Worm (Caenorhabditis elegans) whole organism, L4 larva: ENCODE data around the gene F55C9.3.

Experiments used
- D1046.2 ChIP-seq: fragments of 200-800 bp; sonication (Bioruptor generic); IDR thresholded peaks from 2 replicates; pipeline ENCODE4 v1.3.6; 2022; ENCODE audit warnings: missing genetic modification characterization, missing compliant biosample characterization
- F10B5.3 ChIP-seq: sonication (generic microtip); optimal IDR thresholded peaks from 2 replicates; lab custom pipeline; 2016; ENCODE audit warnings: mild to moderate bottlenecking, missing genetic modification characterization, missing compliant biosample characterization
- F37D6.2 ChIP-seq: sonication (generic microtip); optimal IDR thresholded peaks from 2 replicates; lab custom pipeline; 2016; ENCODE audit warnings: mild to moderate bottlenecking, missing genetic modification characterization, missing compliant biosample characterization
- T20F7.1 ChIP-seq: fragments of 200-800 bp; sonication (Bioruptor generic); optimal IDR thresholded peaks from 2 replicates; lab custom pipeline; 2018; ENCODE audit warnings: mild to moderate bottlenecking, missing genetic modification characterization, missing compliant biosample characterization
- Y48G9A.11 ChIP-seq: fragments of 200-800 bp; sonication (Bioruptor generic); IDR thresholded peaks from 2 replicates; pipeline ENCODE4 v1.3.6; 2022; ENCODE audit warnings: missing genetic modification reagents, missing genetic modification characterization, missing compliant biosample characterization
- Y75B8A.6 ChIP-seq: fragments of 200-800 bp; sonication (Bioruptor generic); IDR thresholded peaks from 2 replicates; pipeline ENCODE4 v1.3.6; 2022; ENCODE audit warnings: missing genetic modification reagents, missing genetic modification characterization, missing compliant biosample characterization
- ZK337.2 ChIP-seq: fragments of 200-800 bp; sonication (Bioruptor generic); IDR thresholded peaks from 2 replicates; pipeline ENCODE4 v1.3.6; 2022; ENCODE audit warnings: missing genetic modification reagents, missing genetic modification characterization, missing compliant biosample characterization
- ZK546.5 ChIP-seq, 2 experiments: sonication (generic microtip); optimal IDR thresholded peaks; 2 replicates each; lab custom pipeline; 2017; ENCODE audit warnings: missing biosample characterization in 2 of 2, missing genetic modification characterization in 2 of 2
- aha-1 ChIP-seq: fragments of 150-350 bp; peaks from one replicate; lab custom pipeline; 2014; ENCODE audit warnings: missing biosample characterization, missing genetic modification characterization
- aly-2 ChIP-seq: sonication (generic microtip); optimal IDR thresholded peaks from 2 replicates; lab custom pipeline; 2018; ENCODE audit warnings: missing biosample characterization, missing genetic modification characterization
- arid-1 ChIP-seq: fragments of 200-800 bp; sonication (Bioruptor generic); conservative IDR thresholded peaks from 2 replicates; pipeline ENCODE4 v1.3.6; 2022; ENCODE audit warnings: missing genetic modification reagents, missing genetic modification characterization, missing compliant biosample characterization
- ceh-28 ChIP-seq: fragments of 150-350 bp; optimal IDR thresholded peaks from 2 replicates; lab custom pipeline; 2014; ENCODE audit warnings: missing biosample characterization, missing genetic modification reagents, missing genetic modification characterization
- ceh-82 ChIP-seq: sonication (generic microtip); optimal IDR thresholded peaks from 2 replicates; lab custom pipeline; 2017; ENCODE audit warnings: missing biosample characterization, missing genetic modification characterization
- ces-1 ChIP-seq: fragments of 150-350 bp; sonication (generic microtip); optimal IDR thresholded peaks from 4 replicates; lab custom pipeline; 2014; ENCODE audit warnings: missing biosample characterization, missing genetic modification reagents, missing genetic modification characterization
- cey-2 ChIP-seq: sonication (generic microtip); optimal IDR thresholded peaks from 3 replicates; lab custom pipeline; 2017; ENCODE audit warnings: missing genetic modification characterization, mild to moderate bottlenecking, missing compliant biosample characterization, antibody characterized with exemption, borderline replicate concordance; ENCODE audit not compliant: insufficient read depth
- dmd-8 ChIP-seq: fragments of 200-800 bp; sonication (Bioruptor generic); IDR thresholded peaks from 2 replicates; pipeline ENCODE4 v1.3.6; 2022; ENCODE audit warnings: missing genetic modification characterization, missing compliant biosample characterization
- dmd-9 ChIP-seq: fragments of 200-800 bp; sonication (Bioruptor generic); IDR thresholded peaks from 2 replicates; pipeline ENCODE4 v1.3.6; 2022; ENCODE audit warnings: missing genetic modification reagents, missing genetic modification characterization, missing compliant biosample characterization
- duxl-1 ChIP-seq: sonication (generic microtip); optimal IDR thresholded peaks from 2 replicates; lab custom pipeline; 2016; ENCODE audit warnings: mild to moderate bottlenecking, missing genetic modification characterization, moderate library complexity, missing compliant biosample characterization; ENCODE audit not compliant: poor library complexity
- gei-8 ChIP-seq: fragments of 200-800 bp; sonication (Bioruptor generic); optimal IDR thresholded peaks from 2 replicates; lab custom pipeline; 2018; ENCODE audit warnings: mild to moderate bottlenecking, missing genetic modification characterization, missing compliant biosample characterization
- hif-1 ChIP-seq, 2 experiments: sonication (generic microtip); optimal IDR thresholded peaks; 2 replicates each; lab custom pipeline; 2016 to 2017; ENCODE audit warnings: missing compliant biosample characterization in 2 of 2, missing genetic modification characterization in 2 of 2, missing genetic modification reagents in 2 of 2, missing genotype in 2 of 2, mild to moderate bottlenecking in 1 of 2
- hlh-11 ChIP-seq: fragments of 200-800 bp; sonication (Bioruptor generic); optimal IDR thresholded peaks from 2 replicates; lab custom pipeline; 2018; ENCODE audit warnings: mild to moderate bottlenecking, missing genetic modification characterization, missing compliant biosample characterization
- hmg-1.1 ChIP-seq: fragments of 200-800 bp; sonication (Bioruptor generic); IDR thresholded peaks from 2 replicates; pipeline ENCODE4 v1.3.6; 2022; ENCODE audit warnings: missing genetic modification reagents, missing genetic modification characterization, missing compliant biosample characterization
- jun-1 ChIP-seq: fragments of 150-350 bp; optimal IDR thresholded peaks from 2 replicates; lab custom pipeline; 2014; ENCODE audit warnings: missing biosample characterization, missing genetic modification reagents, missing genetic modification characterization
- lin-29 ChIP-seq: fragments of 200-800 bp; sonication (Bioruptor generic); IDR thresholded peaks from 2 replicates; pipeline ENCODE4 v1.3.6; 2022; ENCODE audit warnings: missing genetic modification reagents, missing genetic modification characterization, missing compliant biosample characterization
- madf-5 ChIP-seq, 2 experiments: fragments of 200-800 bp; sonication (Bioruptor generic); IDR thresholded peaks; 2 replicates each; pipeline ENCODE4 v1.3.6; 2022; ENCODE audit warnings: missing compliant biosample characterization in 2 of 2, missing genetic modification characterization in 2 of 2
- madf-9 ChIP-seq: fragments of 200-800 bp; sonication (Bioruptor generic); conservative IDR thresholded peaks from 2 replicates; pipeline ENCODE4 v1.3.6; 2022; ENCODE audit warnings: missing genetic modification reagents, missing genetic modification characterization, missing compliant biosample characterization
- mxl-2 ChIP-seq: fragments of 200-800 bp; sonication (Bioruptor generic); conservative IDR thresholded peaks from 2 replicates; pipeline ENCODE4 v1.3.6; 2022; ENCODE audit warnings: missing genetic modification reagents, missing genetic modification characterization, missing compliant biosample characterization
- mxl-3 ChIP-seq: fragments of 200-800 bp; sonication (Bioruptor generic); optimal IDR thresholded peaks from 2 replicates; lab custom pipeline; 2018; ENCODE audit warnings: mild to moderate bottlenecking, missing genetic modification characterization, missing compliant biosample characterization
- nhr-42 ChIP-seq: fragments of 200-800 bp; sonication (Bioruptor generic); IDR thresholded peaks from 2 replicates; pipeline ENCODE4 v1.3.6; 2022; ENCODE audit warnings: missing genetic modification characterization, missing compliant biosample characterization
- nhr-76 ChIP-seq: fragments of 150-350 bp; optimal IDR thresholded peaks from 2 replicates; lab custom pipeline; 2014; ENCODE audit warnings: missing biosample characterization, missing genetic modification characterization
- rbr-2 ChIP-seq: sonication (generic microtip); optimal IDR thresholded peaks from 2 replicates; lab custom pipeline; 2016; ENCODE audit warnings: missing genotype, missing genetic modification characterization, missing compliant biosample characterization
- sdz-12 ChIP-seq: fragments of 200-800 bp; sonication (Bioruptor generic); optimal IDR thresholded peaks from 2 replicates; lab custom pipeline; 2018; ENCODE audit warnings: mild to moderate bottlenecking, missing genetic modification characterization, missing compliant biosample characterization
- set-16 ChIP-seq: fragments of 200-800 bp; sonication (Bioruptor generic); IDR thresholded peaks from 2 replicates; pipeline ENCODE4 v1.3.6; 2022; ENCODE audit warnings: missing genetic modification reagents, missing genetic modification characterization, missing compliant biosample characterization
- skn-1 ChIP-seq: fragments of 150-350 bp; optimal IDR thresholded peaks from 2 replicates; lab custom pipeline; 2014; ENCODE audit warnings: missing biosample characterization, missing genetic modification characterization
- unc-62 ChIP-seq, 3 experiments: fragments of 150-350 bp in 1 of 3; sonication (generic microtip); optimal IDR thresholded peaks in 2 of 3; peaks in 1 of 3; 1 replicate in 1 of 3; 2 replicates in 2 of 3; lab custom pipeline; 2014 to 2017; ENCODE audit warnings: missing biosample characterization in 3 of 3, missing genetic modification characterization in 3 of 3, missing genetic modification reagents in 3 of 3, missing genotype in 1 of 3
- zag-1 ChIP-seq: fragments of 150-350 bp; optimal IDR thresholded peaks from 2 replicates; lab custom pipeline; 2014; ENCODE audit warnings: missing biosample characterization, missing genetic modification characterization
- zip-11 ChIP-seq: fragments of 200-800 bp; sonication (Bioruptor generic); IDR thresholded peaks from 2 replicates; pipeline ENCODE4 v1.3.6; 2022; ENCODE audit warnings: missing genetic modification characterization, missing compliant biosample characterization
- zip-2 ChIP-seq: fragments of 150-350 bp; optimal IDR thresholded peaks from 2 replicates; lab custom pipeline; 2014; ENCODE audit warnings: missing biosample characterization, missing genetic modification characterization

F55C9.3 gene

DNA sequence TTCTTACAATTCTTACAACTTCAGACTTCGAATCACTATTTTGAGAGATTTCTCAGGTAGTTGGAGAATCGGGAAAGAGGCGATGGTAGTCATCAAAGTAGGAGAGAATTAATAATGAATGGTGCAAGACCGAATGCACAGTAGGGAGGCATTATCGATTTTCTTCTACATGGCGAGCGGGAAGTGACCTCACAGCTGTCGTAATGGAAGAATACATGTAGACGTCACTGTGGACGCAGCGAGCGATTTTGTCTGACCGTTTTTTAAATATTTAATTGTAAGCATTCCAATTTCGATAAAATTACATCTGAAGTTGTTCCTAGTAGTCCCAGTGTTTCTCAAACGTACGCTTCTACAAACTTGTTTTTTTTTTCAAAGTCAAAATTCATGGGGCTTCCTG, 21.6 kb upstream of the F55C9.3 start, which contains the start of gene F55C9.11:
TSS of gene F55C9.11 (minus strand) at position 101 of the 400 bp plus-strand sequence.
- TF ChIP-seq unc-62 (GFP tag; optimal IDR thresholded peaks at IDR 0.05 in 1 of 2; lab: Kevin White, UChicago): peak in 1 of 2 experiments; percentile 62
- no peak for TF ChIP-seq unc-62 (tag; optimal IDR thresholded peaks at IDR 0.05; lab: Kevin White, UChicago)
- no peak for TF ChIP-seq Y75B8A.6

DNA sequence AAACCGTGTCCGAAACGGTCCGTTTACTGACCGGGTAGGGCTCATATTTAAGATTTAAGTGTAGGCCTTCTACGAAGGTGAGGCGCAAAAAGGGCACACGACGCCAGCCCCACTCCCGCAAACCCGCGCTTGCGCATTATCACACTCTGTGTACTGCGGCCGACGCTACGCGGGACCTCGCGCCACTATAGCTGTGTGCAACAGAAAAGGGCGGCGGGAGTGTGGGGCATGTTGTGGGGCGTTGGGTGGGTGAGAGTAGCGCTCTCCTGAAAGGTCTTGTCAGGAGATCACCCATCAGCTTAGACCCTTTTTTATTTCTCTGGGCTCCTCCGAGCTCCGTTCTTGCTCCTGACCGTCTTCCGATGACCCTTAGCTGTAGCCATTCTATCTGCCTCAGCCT, 20.2 kb upstream of the F55C9.3 start:
- TF ChIP-seq duxl-1 (tag; lab: Kevin White, UChicago): no peak
- TF ChIP-seq ceh-82 (tag; lab: Kevin White, UChicago): no peak
- no peak for TF ChIP-seq arid-1 (GFP tag; lab: Robert Waterston, UW)
- peak; percentile 69 for TF ChIP-seq set-16 (GFP tag; lab: Robert Waterston, UW)
- TF ChIP-seq madf-9 (GFP tag; lab: Robert Waterston, UW): no peak
- TF ChIP-seq jun-1 (tag; lab: Kevin White, UChicago): no peak
- TF ChIP-seq aha-1 (tag; lab: Kevin White, UChicago): peak; percentile 45

DNA sequence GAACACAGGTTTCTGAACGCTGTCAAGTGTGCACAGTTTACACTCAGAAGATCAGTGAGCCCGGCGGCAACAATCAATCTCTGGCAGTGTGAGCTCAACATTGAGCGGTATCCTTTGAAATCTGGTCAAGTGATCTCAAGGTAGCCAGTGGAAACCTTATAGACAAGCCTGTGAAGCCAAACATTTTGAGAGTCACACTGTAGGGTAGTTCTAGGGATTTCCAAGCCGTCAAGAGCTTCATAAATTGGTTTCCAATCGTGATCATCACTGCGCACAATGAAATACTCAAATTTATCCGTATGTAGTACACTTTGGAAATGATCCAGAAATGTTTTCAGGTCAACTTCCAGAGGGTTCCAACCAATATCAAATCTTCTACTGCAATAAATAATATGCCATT, 18.9 kb upstream of the F55C9.3 start, which contains the start of gene F55C9.15:
TSS of gene F55C9.15 (minus strand) at position 101 of the 400 bp plus-strand sequence.
- TF ChIP-seq hmg-1.1 (GFP tag; lab: Robert Waterston, UW) (no peak), T20F7.1 (GFP tag; lab: Kevin White, UChicago) (no peak), mxl-2 (GFP tag; lab: Robert Waterston, UW) (no peak), lin-29 (no peak), hlh-11 (no peak), ZK337.2 (GFP tag; lab: Robert Waterston, UW) (no peak), cey-2 (tag; lab: Kevin White, UChicago) (no peak), mxl-3 (no peak), ZK546.5 (tag; optimal IDR thresholded peaks at IDR 0.05; lab: Kevin White, UChicago) (no peak)
- TF ChIP-seq, all 104 proteins: peak for 0

DNA sequence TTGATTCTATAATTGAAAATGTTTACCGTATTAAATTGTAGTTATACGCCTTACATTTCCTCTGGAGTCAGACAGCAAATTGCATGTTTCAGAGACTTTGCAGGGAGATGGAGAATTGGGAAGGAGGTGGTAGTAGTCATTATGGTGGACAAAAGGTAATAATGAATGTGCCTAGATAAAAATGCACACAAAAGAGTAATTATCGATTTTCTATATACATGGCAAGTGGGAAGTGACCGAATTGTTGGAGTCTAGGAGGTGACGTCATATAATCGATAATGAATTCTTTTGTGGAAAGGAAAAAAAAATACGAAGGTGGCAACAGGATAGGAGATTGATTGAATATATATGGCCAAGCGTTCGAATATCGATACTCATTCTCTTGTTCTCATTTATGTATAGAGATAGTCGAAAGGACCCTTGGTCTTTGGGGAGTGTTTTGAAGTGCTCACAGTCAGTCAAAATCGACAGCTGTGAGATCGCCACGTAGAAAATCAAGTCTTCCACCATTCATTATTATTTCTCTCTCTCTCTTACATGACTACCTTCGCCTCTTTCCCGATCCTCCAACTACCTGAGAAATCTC, 15.7 kb upstream of the F55C9.3 start, which contains the start of the genes fbxb-63 and fbxb-61:
TSS of gene fbxb-63 (minus strand) at position 142 of the 586 bp plus-strand sequence.
TSS of gene fbxb-61 (plus strand) at position 536 of the 586 bp plus-strand sequence.
- TF ChIP-seq nhr-42 (no peak), aly-2 (no peak), dmd-9 (GFP tag; lab: Robert Waterston, UW) (no peak), zag-1 (tag; lab: Kevin White, UChicago) (no peak), hif-1 (tag; optimal IDR thresholded peaks at IDR 0.05; lab: Kevin White, UChicago) (no peak), ceh-28 (tag; lab: Kevin White, UChicago) (peak; percentile 25), D1046.2 (no peak), skn-1 (tag; lab: Kevin White, UChicago) (no peak), gei-8 (no peak), zip-2 (tag; lab: Kevin White, UChicago) (no peak), ZK546.5 (tag; optimal IDR thresholded peaks at IDR 0.05; lab: Kevin White, UChicago) (no peak), rbr-2 (no peak), sdz-12 (GFP tag; lab: Kevin White, UChicago) (no peak), aha-1 (tag; lab: Kevin White, UChicago) (peak; percentile 58), ceh-82 (tag; lab: Kevin White, UChicago) (no peak), Y48G9A.11 (no peak), nhr-76 (tag; lab: Kevin White, UChicago) (no peak)

DNA sequence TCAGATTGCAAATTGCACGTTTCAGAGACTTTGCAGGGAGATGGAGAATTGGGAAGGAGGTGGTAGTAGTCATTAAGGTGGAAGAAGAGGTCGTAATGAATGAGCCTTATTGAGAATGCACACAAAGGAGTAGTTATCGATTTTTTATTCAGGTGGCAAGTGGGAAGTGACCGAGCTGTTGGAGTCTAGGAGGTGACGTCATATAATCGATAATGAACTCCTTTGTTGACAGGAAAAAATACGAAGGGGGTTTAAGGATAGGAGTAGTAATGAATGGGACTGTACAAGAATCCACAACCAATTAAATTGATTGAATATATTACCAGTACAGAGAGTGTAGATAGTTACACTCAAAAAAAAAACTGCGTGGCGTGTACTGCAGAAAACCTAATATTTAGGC, 14.0 kb upstream of the F55C9.3 start, which contains the start of gene fbxb-62:
TSS of gene fbxb-62 (minus strand) at position 101 of the 400 bp plus-strand sequence.
- no peak for TF ChIP-seq ces-1 (GFP tag; lab: Kevin White, UChicago)
- no peak for TF ChIP-seq F37D6.2 (tag; lab: Kevin White, UChicago)
- TF ChIP-seq lin-29: no peak
- TF ChIP-seq ceh-28 (tag; lab: Kevin White, UChicago): no peak
- no peak for TF ChIP-seq ZK546.5 (tag; optimal IDR thresholded peaks at IDR 0.05; lab: Kevin White, UChicago)
- TF ChIP-seq zip-11: no peak
- no peak for TF ChIP-seq F10B5.3
- no peak for TF ChIP-seq dmd-8 (GFP tag; lab: Robert Waterston, UW)
- TF ChIP-seq madf-5 (GFP tag; IDR thresholded peaks at IDR 0.05; lab: Robert Waterston, UW): no peak
